Worm (Caenorhabditis elegans) whole organism, young adult: ENCODE data around the gene C25H3.1.

Experiments
- C17E4.6 ChIP-seq: fragments of 200-800 bp; sonication (Bioruptor generic); IDR thresholded peaks from 2 replicates; pipeline ENCODE4 v1.3.6; 2022; ENCODE audit warnings: missing genetic modification reagents, missing genetic modification characterization, missing compliant biosample characterization
- F33H1.4 ChIP-seq: fragments of 200-800 bp; sonication (Bioruptor generic); IDR thresholded peaks from 2 replicates; pipeline ENCODE4 v1.3.6; 2022; ENCODE audit warnings: missing genetic modification reagents, missing genetic modification characterization, missing compliant biosample characterization
- F39B2.1 ChIP-seq: fragments of 200-800 bp; sonication (Bioruptor generic); IDR thresholded peaks from 2 replicates; pipeline ENCODE4 v1.3.6; 2022; ENCODE audit warnings: missing genetic modification reagents, missing genetic modification characterization, missing compliant biosample characterization
- F49E8.2 ChIP-seq: sonication (generic microtip); optimal IDR thresholded peaks from 3 replicates; lab custom pipeline; 2017; ENCODE audit warnings: missing genetic modification characterization, mild to moderate bottlenecking, missing compliant biosample characterization, antibody characterized with exemption, moderate library complexity; ENCODE audit not compliant: insufficient read depth
- F52B5.7 ChIP-seq: sonication (generic microtip); optimal IDR thresholded peaks from 2 replicates; lab custom pipeline; 2016; ENCODE audit warnings: mild to moderate bottlenecking, missing genetic modification characterization, missing compliant biosample characterization
- F57C9.4 ChIP-seq: sonication (generic microtip); optimal IDR thresholded peaks from 2 replicates; lab custom pipeline; 2017; ENCODE audit warnings: mild to moderate bottlenecking, missing genetic modification characterization, missing compliant biosample characterization
- T07F8.4 ChIP-seq: sonication (generic microtip); optimal IDR thresholded peaks from 2 replicates; lab custom pipeline; 2016; ENCODE audit warnings: mild to moderate bottlenecking, missing genetic modification characterization, moderate library complexity, missing compliant biosample characterization
- T26A5.8 ChIP-seq: sonication (generic microtip); optimal IDR thresholded peaks from 2 replicates; lab custom pipeline; 2016; ENCODE audit warnings: missing genetic modification characterization, missing compliant biosample characterization
- Y67H2A.10 ChIP-seq: fragments of 200-800 bp; sonication (Bioruptor generic); conservative IDR thresholded peaks from 2 replicates; pipeline ENCODE4 v1.3.6; 2022; ENCODE audit warnings: missing genetic modification reagents, missing genetic modification characterization, missing compliant biosample characterization
- Y79H2A.3 ChIP-seq: fragments of 200-800 bp; sonication (Bioruptor generic); conservative IDR thresholded peaks from 2 replicates; pipeline ENCODE4 v1.3.6; 2022; ENCODE audit warnings: missing genetic modification reagents, missing genetic modification characterization, missing compliant biosample characterization
- Y95B8A.8 ChIP-seq: fragments of 200-800 bp; sonication (Bioruptor generic); IDR thresholded peaks from 2 replicates; pipeline ENCODE4 v1.3.6; 2022; ENCODE audit warnings: missing genetic modification reagents, missing genetic modification characterization, missing compliant biosample characterization
- ama-1 ChIP-seq, 3 experiments: fragments of 150-350 bp in 1 of 3; sonication (generic microtip) in 2 of 3; optimal IDR thresholded peaks; 2 replicates each; lab custom pipeline; 2014 to 2018; ENCODE audit warnings: missing biosample characterization in 2 of 3, missing genetic modification characterization in 2 of 3, missing genetic modification reagents in 2 of 3
- aptf-3 ChIP-seq: fragments of 200-800 bp; sonication (Bioruptor generic); IDR thresholded peaks from 2 replicates; pipeline ENCODE4 v1.3.6; 2022; ENCODE audit warnings: missing genetic modification characterization, missing compliant biosample characterization
- athp-1 ChIP-seq: sonication (generic microtip); optimal IDR thresholded peaks from 2 replicates; lab custom pipeline; 2017; ENCODE audit warnings: mild to moderate bottlenecking, missing genetic modification characterization, missing compliant biosample characterization
- attf-5 ChIP-seq: fragments of 200-800 bp; sonication (Bioruptor generic); optimal IDR thresholded peaks from 2 replicates; lab custom pipeline; 2018; ENCODE audit warnings: mild to moderate bottlenecking, missing genetic modification characterization, missing compliant biosample characterization
- ccch-3 ChIP-seq: fragments of 200-800 bp; sonication (Bioruptor generic); optimal IDR thresholded peaks from 2 replicates; lab custom pipeline; 2018; ENCODE audit warnings: mild to moderate bottlenecking, missing genetic modification characterization, missing compliant biosample characterization
- cebp-1 ChIP-seq, 2 experiments: fragments of 200-800 bp in 1 of 2; sonication (Bioruptor generic) in 1 of 2; sonication (generic microtip) in 1 of 2; IDR thresholded peaks in 1 of 2; optimal IDR thresholded peaks in 1 of 2; 2 replicates each; pipeline versions ENCODE4 v1.3.6 to Lab custom; 2017 to 2022; ENCODE audit warnings: missing compliant biosample characterization in 2 of 2, missing genetic modification characterization in 2 of 2, mild to moderate bottlenecking in 1 of 2, missing genetic modification reagents in 1 of 2, moderate library complexity in 1 of 2
- ceh-27 ChIP-seq: fragments of 200-800 bp; sonication (Bioruptor generic); optimal IDR thresholded peaks from 2 replicates; lab custom pipeline; 2018; ENCODE audit warnings: mild to moderate bottlenecking, missing genetic modification characterization, moderate library complexity, missing compliant biosample characterization
- ceh-40 ChIP-seq: fragments of 200-800 bp; sonication (Bioruptor generic); IDR thresholded peaks from 2 replicates; pipeline ENCODE4 v1.3.6; 2022; ENCODE audit warnings: missing genetic modification characterization, missing compliant biosample characterization
- ceh-79 ChIP-seq: sonication (generic microtip); optimal IDR thresholded peaks from 2 replicates; lab custom pipeline; 2017; ENCODE audit warnings: mild to moderate bottlenecking, missing genetic modification characterization, missing compliant biosample characterization
- chd-7 ChIP-seq: sonication (generic microtip); optimal IDR thresholded peaks from 2 replicates; lab custom pipeline; 2016; ENCODE audit warnings: mild to moderate bottlenecking, missing genetic modification characterization, moderate library complexity, missing compliant biosample characterization
- efl-1 ChIP-seq: fragments of 150-350 bp; optimal IDR thresholded peaks from 2 replicates; lab custom pipeline; 2014; ENCODE audit warnings: missing biosample characterization, missing genetic modification reagents, missing genetic modification characterization
- egl-44 ChIP-seq: fragments of 200-800 bp; sonication (Bioruptor generic); IDR thresholded peaks from 2 replicates; pipeline ENCODE4 v1.3.6; 2022; ENCODE audit warnings: missing genetic modification reagents, missing genetic modification characterization, missing compliant biosample characterization
- hrde-1 ChIP-seq: sonication (generic microtip); optimal IDR thresholded peaks from 2 replicates; lab custom pipeline; 2016; ENCODE audit warnings: missing genetic modification characterization, mild to moderate bottlenecking, missing compliant biosample characterization, moderate library complexity, missing genotype, missing genetic modification reagents, borderline replicate concordance
- lag-1 ChIP-seq: fragments of 200-800 bp; sonication (Bioruptor generic); IDR thresholded peaks from 2 replicates; pipeline ENCODE4 v1.3.6; 2022; ENCODE audit warnings: missing genetic modification reagents, missing genetic modification characterization, missing compliant biosample characterization
- lin-40 ChIP-seq: sonication (generic microtip); optimal IDR thresholded peaks from 2 replicates; lab custom pipeline; 2016; ENCODE audit warnings: missing genetic modification characterization, mild to moderate bottlenecking, missing compliant biosample characterization, missing genotype, missing genetic modification reagents
- lin-54 ChIP-seq: fragments of 200-800 bp; sonication (Bioruptor generic); optimal IDR thresholded peaks from 2 replicates; lab custom pipeline; 2018; ENCODE audit warnings: mild to moderate bottlenecking, missing genetic modification characterization, missing compliant biosample characterization
- madf-3 ChIP-seq: fragments of 200-800 bp; sonication (Bioruptor generic); IDR thresholded peaks from 2 replicates; pipeline ENCODE4 v1.3.6; 2022; ENCODE audit warnings: missing genetic modification reagents, missing genetic modification characterization, missing compliant biosample characterization
- nfya-1 ChIP-seq: sonication (generic microtip); optimal IDR thresholded peaks from 2 replicates; lab custom pipeline; 2017; ENCODE audit warnings: antibody characterized with exemption, missing compliant biosample characterization, missing genetic modification characterization, borderline replicate concordance; ENCODE audit not compliant: insufficient read depth
- nfya-2 ChIP-seq: fragments of 200-800 bp; sonication (Bioruptor generic); IDR thresholded peaks from 2 replicates; pipeline ENCODE4 v1.3.6; 2022; ENCODE audit warnings: missing genetic modification reagents, missing genetic modification characterization, missing compliant biosample characterization
- nhr-179 ChIP-seq: sonication (generic microtip); optimal IDR thresholded peaks from 2 replicates; lab custom pipeline; 2016; ENCODE audit warnings: mild to moderate bottlenecking, missing genetic modification characterization, missing compliant biosample characterization
- pbrm-1 ChIP-seq: fragments of 200-800 bp; sonication (Bioruptor generic); IDR thresholded peaks from 2 replicates; pipeline ENCODE4 v1.3.6; 2022; ENCODE audit warnings: missing genetic modification reagents, missing genetic modification characterization, missing compliant biosample characterization
- pha-4 ChIP-seq: fragments of 150-350 bp; sonication (generic microtip); optimal IDR thresholded peaks from 2 replicates; lab custom pipeline; 2014; ENCODE audit warnings: missing biosample characterization, missing genetic modification reagents, missing genetic modification characterization
- rcor-1 ChIP-seq: fragments of 200-800 bp; sonication (Bioruptor generic); IDR thresholded peaks from 2 replicates; pipeline ENCODE4 v1.3.6; 2022; ENCODE audit warnings: missing genetic modification reagents, missing genetic modification characterization, missing compliant biosample characterization
- rpc-1 ChIP-seq, 2 experiments: fragments of 150-350 bp in 1 of 2; sonication (generic microtip) in 1 of 2; optimal IDR thresholded peaks; 2 replicates each; lab custom pipeline; 2014 to 2018; ENCODE audit warnings: missing biosample characterization in 1 of 2, missing genetic modification characterization in 1 of 2, missing genetic modification reagents in 1 of 2, missing genotype in 1 of 2
- sdz-38 ChIP-seq: sonication (generic microtip); optimal IDR thresholded peaks from 2 replicates; lab custom pipeline; 2016; ENCODE audit warnings: missing genotype, missing genetic modification characterization, missing compliant biosample characterization
- sea-2 ChIP-seq: fragments of 200-800 bp; sonication (Bioruptor generic); IDR thresholded peaks from 2 replicates; pipeline ENCODE4 v1.3.6; 2022; ENCODE audit warnings: missing genetic modification characterization, missing compliant biosample characterization
- snpc-1.3 ChIP-seq: sonication (generic microtip); optimal IDR thresholded peaks from 2 replicates; lab custom pipeline; 2017; ENCODE audit warnings: missing genetic modification characterization, mild to moderate bottlenecking, missing compliant biosample characterization, antibody characterized with exemption, moderate library complexity, missing genotype, missing genetic modification reagents; ENCODE audit not compliant: insufficient read depth
- somi-1 ChIP-seq: fragments of 200-800 bp; sonication (Bioruptor generic); optimal IDR thresholded peaks from 2 replicates; lab custom pipeline; 2018; ENCODE audit warnings: mild to moderate bottlenecking, missing genetic modification characterization, missing compliant biosample characterization
- sptf-2 ChIP-seq: fragments of 200-800 bp; sonication (Bioruptor generic); optimal IDR thresholded peaks from 2 replicates; lab custom pipeline; 2018; ENCODE audit warnings: mild to moderate bottlenecking, missing genetic modification characterization, missing compliant biosample characterization
- tbx-9 ChIP-seq: sonication (generic microtip); optimal IDR thresholded peaks from 2 replicates; lab custom pipeline; 2016; ENCODE audit warnings: borderline replicate concordance, missing genetic modification characterization, inconsistent platforms, missing compliant biosample characterization
- zim-3 ChIP-seq: sonication (generic microtip); optimal IDR thresholded peaks from 2 replicates; lab custom pipeline; 2017; ENCODE audit warnings: mild to moderate bottlenecking, missing genetic modification characterization, moderate library complexity, missing compliant biosample characterization
- ztf-25 ChIP-seq: fragments of 200-800 bp; sonication (Bioruptor generic); IDR thresholded peaks from 2 replicates; pipeline ENCODE4 v1.3.6; 2022; ENCODE audit warnings: missing genetic modification reagents, missing genetic modification characterization, missing compliant biosample characterization

The C25H3.1 gene

ce11 chrII:5712126-5712525 is 13.3 kb downstream of the C25H3.1 start (continued):
- TF ChIP-seq lin-54 (GFP tag; lab: Kevin White, UChicago) (peak; percentile 20), T26A5.8 (tag; lab: Kevin White, UChicago) (no peak), ceh-27 (GFP tag; lab: Kevin White, UChicago) (no peak), lin-40 (tag; lab: Kevin White, UChicago) (no peak), sea-2 (no peak), attf-5 (no peak), chd-7 (tag; lab: Kevin White, UChicago) (no peak), aptf-3 (GFP tag; lab: Robert Waterston, UW) (no peak), lag-1 (GFP tag; lab: Robert Waterston, UW) (no peak), Y95B8A.8 (GFP tag; lab: Robert Waterston, UW) (peak; percentile 63; the same call in 1 of the 2 replicates), somi-1 (GFP tag; lab: Kevin White, UChicago) (no peak), F52B5.7 (tag; lab: Kevin White, UChicago) (peak; percentile 43), nhr-179 (tag; lab: Kevin White, UChicago) (no peak), Y79H2A.3 (GFP tag; lab: Robert Waterston, UW) (no peak), efl-1 (GFP tag; lab: Kevin White, UChicago) (no peak), athp-1 (no peak), F49E8.2 (tag; lab: Kevin White, UChicago) (no peak), pbrm-1 (no peak), ccch-3 (GFP tag; lab: Kevin White, UChicago) (no peak), F39B2.1 (GFP tag; lab: Robert Waterston, UW) (no peak), ceh-40 (GFP tag; lab: Robert Waterston, UW) (no peak), ceh-79 (tag; lab: Kevin White, UChicago) (no peak), hrde-1 (tag; lab: Kevin White, UChicago) (peak; percentile 68), madf-3 (no peak), pha-4 (no peak), C17E4.6 (GFP tag; lab: Robert Waterston, UW) (no peak), egl-44 (GFP tag; lab: Robert Waterston, UW) (no peak), zim-3 (tag; lab: Kevin White, UChicago) (no peak), nfya-2 (GFP tag; lab: Robert Waterston, UW) (no peak), cebp-1 (GFP tag; IDR thresholded peaks at IDR 0.05; lab: Robert Waterston, UW) (no peak), cebp-1 (tag; optimal IDR thresholded peaks at IDR 0.05; lab: Kevin White, UChicago) (peak; percentile 24), Y67H2A.10 (GFP tag; lab: Robert Waterston, UW) (no peak), T07F8.4 (tag; lab: Kevin White, UChicago) (no peak), snpc-1.3 (no peak), sptf-2 (GFP tag; lab: Kevin White, UChicago) (no peak), ztf-25 (GFP tag; lab: Robert Waterston, UW) (no peak), nfya-1 (tag; lab: Kevin White, UChicago) (no peak), rcor-1 (GFP tag; lab: Robert Waterston, UW) (no peak; the same call in 1 of the 2 replicates), F57C9.4 (tag; lab: Kevin White, UChicago) (no peak), rpc-1 (optimal IDR thresholded peaks at IDR 0.05; lab: Kevin White, UChicago) (no peak), rpc-1 (tag; optimal IDR thresholded peaks at IDR 0.05; lab: Kevin White, UChicago) (no peak), sdz-38 (tag; lab: Kevin White, UChicago) (no peak), F33H1.4 (GFP tag; lab: Robert Waterston, UW) (no peak), tbx-9 (no peak), ama-1 (optimal IDR thresholded peaks at IDR 0.05; lab: Kevin White, UChicago) (no peak), ama-1 (GFP tag; optimal IDR thresholded peaks at IDR 0.05; lab: Kevin White, UChicago) (peak in 1 of 2 experiments; percentile 45)
